Fruit fly (Drosophila melanogaster) whole organism, prepupa: ENCODE measurements around the gene Bem46.

Experiments used
- Hr39 ChIP-seq: fragments of 200-800 bp; sonication (Bioruptor generic); optimal IDR thresholded peaks from 2 replicates; lab custom pipeline; 2016; ENCODE audit warnings: missing biosample characterization, missing genetic modification characterization
- achi ChIP-seq: fragments of 200-800 bp; sonication (Bioruptor generic); optimal IDR thresholded peaks from 3 replicates; lab custom pipeline; 2016; ENCODE audit warnings: missing biosample characterization, missing genetic modification characterization
- esn ChIP-seq: fragments of 200-800 bp; sonication (Bioruptor generic); optimal IDR thresholded peaks from 2 replicates; lab custom pipeline; 2016; ENCODE audit warnings: missing biosample characterization, mild to moderate bottlenecking, missing genetic modification characterization, moderate library complexity

- TF ChIP-seq achi, result no peak
- no peak for TF ChIP-seq Hr39 (GFP tag; lab: Kevin White, UChicago)
- peak; percentile 26 for TF ChIP-seq esn
These were observed 11.2 kb downstream of the Bem46 start, which contains the start of gene Ccdc85 for dm6 chr2L:2999113-2999512.
